Worm (Caenorhabditis elegans) whole organism, L4/young adult: Measurements from ENCODE around the gene fbxa-154.
"Not testable (repeated sequence)": the region's sequence is repeated elsewhere in the genome, so short reads cannot be mapped to it uniquely, and the experiment has no call there.

Experiments
- W03F9.2 ChIP-seq: fragments of 150-350 bp; optimal IDR thresholded peaks from 2 replicates; lab custom pipeline; 2014; ENCODE audit warnings: missing biosample characterization, missing genetic modification characterization
- dao-5 ChIP-seq: sonication (generic microtip); optimal IDR thresholded peaks from 2 replicates; lab custom pipeline; 2016; ENCODE audit warnings: missing genotype, missing genetic modification characterization, moderate library complexity, missing compliant biosample characterization
- him-1 ChIP-seq: sonication (generic microtip); optimal IDR thresholded peaks from 2 replicates; lab custom pipeline; 2016; ENCODE audit warnings: missing genotype, missing genetic modification reagents, missing genetic modification characterization, missing compliant biosample characterization

The fbxa-154 gene

DNA sequence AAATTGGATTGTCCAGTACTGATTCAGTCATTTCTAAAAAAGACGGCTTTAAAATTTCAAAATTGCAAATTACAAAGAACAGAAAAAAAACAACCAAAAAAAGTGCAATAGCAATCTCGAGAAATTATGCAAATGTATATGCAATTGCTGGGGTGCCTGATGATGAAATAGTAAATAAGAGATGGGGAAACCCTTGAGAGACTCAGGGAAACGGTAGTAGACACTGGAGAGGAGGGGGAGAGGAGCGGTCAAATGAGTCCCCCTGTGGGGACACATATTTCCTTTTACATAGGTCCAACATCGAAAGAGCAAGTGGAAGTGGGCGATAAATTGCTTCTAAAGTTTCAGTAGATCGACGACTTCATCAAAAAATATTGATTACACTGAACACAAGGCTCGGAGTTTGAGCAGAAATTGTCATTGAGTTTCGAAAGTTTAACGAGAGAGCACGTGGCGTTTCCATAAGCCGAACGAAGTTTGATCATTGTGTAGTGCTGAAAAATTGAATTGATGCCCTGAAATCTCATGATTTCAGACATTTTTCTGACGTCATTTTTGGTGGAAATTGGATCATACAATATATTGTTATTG is 5.5 kb upstream of the fbxa-154 start, which contains the start of the genes fbxa-153 and str-12:
Gene fbxa-153, minus strand, starts transcription at position 35 of the 591 bp plus-strand sequence.
Gene str-12, plus strand, starts transcription at position 541 of the 591 bp plus-strand sequence.
- TF ChIP-seq him-1 (tag; lab: Kevin White, UChicago) (no peak), dao-5 (tag; lab: Kevin White, UChicago) (no peak), W03F9.2 (tag; lab: Kevin White, UChicago) (no peak)

DNA sequence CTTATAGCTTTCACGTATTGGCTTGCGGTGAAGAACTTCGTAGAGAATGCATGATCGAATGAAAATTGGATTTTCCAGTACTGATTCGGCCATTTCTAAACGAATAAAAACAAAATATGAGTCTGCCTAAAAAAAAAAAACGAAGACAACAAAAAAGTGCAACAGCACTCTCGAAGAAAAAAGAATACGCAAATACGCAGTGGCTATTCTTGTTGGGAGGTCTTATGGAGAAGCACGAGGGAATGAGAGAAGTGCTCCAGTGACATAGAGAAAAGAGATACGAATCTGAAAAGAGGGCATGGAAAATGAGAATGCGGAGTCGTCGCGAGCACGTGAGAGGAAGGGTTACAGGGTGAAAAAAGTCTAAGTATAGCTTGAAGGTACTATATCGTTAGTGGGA is 2.7 kb downstream of the fbxa-154 start, which contains the start of gene fbxa-152:
Gene fbxa-152, minus strand, starts transcription at position 101 of the 400 bp plus-strand sequence.
- TF ChIP-seq him-1 (tag; lab: Kevin White, UChicago) (no peak), dao-5 (tag; lab: Kevin White, UChicago) (no peak)

DNA sequence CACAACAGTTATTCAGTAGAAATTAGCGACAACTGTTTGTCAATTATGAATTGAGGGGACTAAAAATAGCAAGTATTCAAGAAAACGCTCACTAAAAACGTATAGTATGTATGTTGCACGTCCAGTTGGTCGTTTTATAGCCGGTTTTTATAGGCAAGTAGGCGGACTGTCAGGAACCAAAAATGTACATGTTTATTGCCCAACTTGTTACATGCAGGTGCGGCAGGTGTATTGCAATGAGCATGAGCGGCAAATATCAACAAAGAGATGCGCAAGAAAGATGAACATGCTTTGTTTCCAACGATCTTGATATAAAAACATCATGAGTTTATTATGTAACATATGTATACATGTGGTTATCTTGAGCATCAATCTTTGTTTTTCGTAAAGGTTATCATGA is 5.2 kb downstream of the fbxa-154 start, which contains the start of gene B0391.14:
Gene B0391.14, minus strand, starts transcription at position 101 of the 400 bp plus-strand sequence.
- not testable (repeated sequence) for TF ChIP-seq dao-5, him-1, W03F9.2 (tag; lab: Kevin White, UChicago)

DNA sequence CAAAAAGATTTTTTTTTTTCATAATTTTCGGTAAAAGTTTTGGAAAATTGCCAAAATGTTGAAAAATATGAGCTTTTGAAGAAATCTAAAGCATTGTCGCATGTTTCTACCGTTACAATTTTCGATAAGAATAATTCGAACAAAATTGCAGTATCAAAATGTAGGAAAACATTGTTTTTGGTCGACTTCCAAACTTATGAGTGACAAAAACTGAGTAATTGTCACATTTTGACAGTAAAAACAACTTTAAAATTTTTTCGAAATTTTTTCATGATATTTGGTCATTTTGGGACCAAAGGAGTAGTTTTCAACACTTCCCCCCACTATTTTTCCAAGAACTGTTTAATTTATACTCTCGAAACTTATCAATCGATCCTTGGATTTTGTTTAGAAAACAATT is 10.4 kb downstream of the fbxa-154 start, which contains the start of gene fbxa-139:
Gene fbxa-139, minus strand, starts transcription at position 101 of the 400 bp plus-strand sequence.
- TF ChIP-seq him-1 (tag; lab: Kevin White, UChicago) (no peak), W03F9.2 (tag; lab: Kevin White, UChicago) (no peak), dao-5 (tag; lab: Kevin White, UChicago) (no peak)

DNA sequence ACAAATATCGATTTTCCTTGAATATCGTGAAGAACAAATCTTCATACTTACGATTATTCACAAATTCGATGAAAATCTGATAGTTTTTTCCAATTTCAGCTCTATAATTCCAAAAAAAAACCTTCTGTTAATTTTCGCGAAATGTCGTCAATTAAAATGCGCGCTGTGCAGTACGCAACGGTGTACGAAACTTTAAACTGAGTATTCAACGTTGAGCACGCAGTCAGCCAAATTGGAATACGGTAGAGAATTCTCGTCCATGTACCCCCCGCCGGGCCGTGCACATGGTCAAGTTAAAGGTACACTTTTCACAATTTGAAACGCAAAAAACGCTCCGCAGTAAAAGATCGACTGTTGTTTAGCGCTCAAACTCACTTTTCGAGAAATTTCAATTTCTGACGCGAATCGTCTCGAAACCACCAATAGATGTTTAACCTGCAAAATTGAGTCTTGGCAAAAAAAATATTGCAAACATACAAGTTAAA is 14.7 kb downstream of the fbxa-154 start, which contains the start of gene F28F8.7:
Gene F28F8.7, minus strand, starts transcription at position 435 of the 485 bp plus-strand sequence.
- peak; percentile 92 for TF ChIP-seq him-1 (tag; lab: Kevin White, UChicago)

DNA sequence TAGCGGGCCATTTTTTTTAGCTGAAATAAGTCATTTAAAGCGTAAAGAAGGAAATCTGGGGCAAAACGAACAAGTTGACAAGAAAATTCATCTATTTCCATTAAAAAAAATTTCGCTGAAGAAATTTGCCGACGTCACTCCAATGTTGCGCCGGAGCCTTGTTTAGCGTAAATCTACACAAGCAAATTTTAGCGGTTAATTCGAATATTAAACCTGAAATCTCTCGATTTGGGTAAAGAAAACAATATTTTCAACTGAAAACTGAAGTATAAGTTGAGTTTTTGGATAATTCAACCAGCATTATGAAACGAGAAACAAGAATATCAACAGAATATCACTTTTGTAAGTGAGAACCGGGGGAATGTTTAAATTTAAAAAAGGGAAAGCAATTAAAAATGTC is 26.6 kb downstream of the fbxa-154 start, which contains the start of gene F28F8.9:
Gene F28F8.9, minus strand, starts transcription at position 288 of the 400 bp plus-strand sequence.
- no peak for TF ChIP-seq W03F9.2 (tag; lab: Kevin White, UChicago)
- TF ChIP-seq dao-5 (tag; lab: Kevin White, UChicago), result no peak
- TF ChIP-seq him-1 (tag; lab: Kevin White, UChicago), result no peak

DNA sequence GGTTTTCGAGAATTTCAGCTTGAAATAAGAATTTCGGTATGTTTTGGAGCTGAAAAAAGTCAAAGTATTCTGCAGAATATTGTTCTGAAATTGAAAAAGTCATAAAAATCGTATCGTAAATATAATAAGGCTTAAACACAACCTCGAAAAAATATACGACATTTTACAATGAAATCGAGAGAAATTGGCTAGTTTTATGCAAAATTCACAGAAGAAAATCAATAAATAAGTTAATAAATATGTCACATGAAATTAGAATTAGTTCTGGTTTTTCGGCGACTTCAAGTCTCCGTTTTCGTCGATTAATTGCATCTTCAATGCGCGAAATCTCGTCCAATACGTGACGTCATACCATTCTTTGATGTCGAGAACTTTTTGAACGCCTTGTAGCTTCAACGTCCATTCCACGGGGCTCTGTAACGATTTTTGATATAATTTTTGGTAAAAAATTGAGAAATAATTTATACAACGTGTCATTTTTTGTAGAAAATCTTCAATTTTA is 27.5 kb downstream of the fbxa-154 start, which contains the start of gene atx-3:
Gene atx-3, minus strand, starts transcription at position 51 of the 502 bp plus-strand sequence.
- TF ChIP-seq dao-5 (tag; lab: Kevin White, UChicago) (no peak), W03F9.2 (tag; lab: Kevin White, UChicago) (no peak), him-1 (tag; lab: Kevin White, UChicago) (no peak)

DNA sequence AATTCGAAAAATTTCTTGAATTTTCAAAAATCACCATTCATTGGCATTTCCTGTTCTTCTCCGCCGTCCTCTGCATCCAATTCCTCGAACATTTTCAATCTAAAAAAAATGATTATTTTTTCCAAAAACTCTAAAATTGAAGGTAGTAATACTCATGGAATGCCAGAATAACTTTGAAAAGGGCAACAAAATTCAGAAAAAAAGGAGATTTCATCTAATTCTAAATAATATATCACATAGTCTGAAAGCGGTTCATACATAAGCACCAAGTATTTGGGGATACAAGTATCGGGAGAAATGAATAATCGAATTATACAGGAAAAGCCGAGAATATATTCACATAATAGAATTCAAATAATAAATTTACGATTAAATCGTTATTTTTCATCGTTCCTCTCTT is 29.6 kb downstream of the fbxa-154 start, which contains the start of gene mdt-28:
Gene mdt-28, minus strand, starts transcription at position 101 of the 400 bp plus-strand sequence.
- no peak for TF ChIP-seq W03F9.2 (tag; lab: Kevin White, UChicago)
- TF ChIP-seq dao-5 (tag; lab: Kevin White, UChicago), result no peak
- TF ChIP-seq him-1 (tag; lab: Kevin White, UChicago), result no peak

DNA sequence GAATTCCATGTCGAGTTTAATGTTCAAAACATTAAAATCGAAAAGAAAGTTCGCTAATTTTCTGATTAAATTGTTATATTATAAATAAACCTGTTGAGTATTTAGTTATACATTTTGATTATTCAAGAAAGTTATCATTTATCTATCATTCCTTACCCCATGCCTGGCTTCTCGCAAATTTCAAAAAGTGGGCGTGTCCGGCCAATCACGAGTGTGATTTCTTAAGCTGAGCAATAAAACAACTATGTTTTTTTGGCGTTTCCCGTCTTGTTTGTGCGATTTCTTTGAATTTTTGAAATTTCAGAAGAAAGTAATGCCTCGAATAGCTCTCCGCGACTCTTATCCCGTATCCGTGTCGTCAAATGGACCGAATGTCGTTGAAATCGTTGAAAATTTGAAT is 32.3 kb downstream of the fbxa-154 start, which contains the start of gene fbxa-94:
Gene fbxa-94, plus strand, starts transcription at position 301 of the 400 bp plus-strand sequence.
- TF ChIP-seq dao-5 (tag; lab: Kevin White, UChicago), result no peak
- TF ChIP-seq W03F9.2 (tag; lab: Kevin White, UChicago), result no peak
- no peak for TF ChIP-seq him-1 (tag; lab: Kevin White, UChicago)

DNA sequence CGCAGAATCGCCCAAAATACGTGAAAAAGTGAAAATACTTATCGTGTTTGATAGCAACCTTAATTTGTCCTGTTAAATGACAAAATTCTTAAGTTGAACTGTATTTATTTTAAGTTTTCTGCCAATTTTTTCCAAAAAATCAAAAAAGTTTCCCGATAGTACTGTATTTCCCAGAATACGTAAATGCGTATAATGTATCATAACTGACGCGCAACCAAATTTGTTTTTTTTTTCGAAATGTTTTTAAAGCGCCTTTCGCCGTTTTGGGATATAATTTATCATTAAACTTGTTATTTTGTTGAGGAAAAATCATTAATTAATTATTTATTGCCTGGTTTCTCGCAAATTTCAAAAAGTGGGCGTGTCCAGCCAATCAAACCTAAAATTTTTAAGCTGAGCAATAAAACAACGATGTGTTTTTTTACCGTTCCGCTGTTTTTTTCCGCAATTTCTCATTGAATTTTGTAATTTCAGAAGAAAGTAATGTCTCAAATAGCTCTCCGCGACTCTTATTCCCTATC is 33.9 kb downstream of the fbxa-154 start, which contains the start of gene fbxa-95:
Gene fbxa-95, plus strand, starts transcription at position 471 of the 521 bp plus-strand sequence.
- TF ChIP-seq W03F9.2 (tag; lab: Kevin White, UChicago), result no peak
- no peak for TF ChIP-seq dao-5 (tag; lab: Kevin White, UChicago)
- TF ChIP-seq him-1 (tag; lab: Kevin White, UChicago), result no peak

DNA sequence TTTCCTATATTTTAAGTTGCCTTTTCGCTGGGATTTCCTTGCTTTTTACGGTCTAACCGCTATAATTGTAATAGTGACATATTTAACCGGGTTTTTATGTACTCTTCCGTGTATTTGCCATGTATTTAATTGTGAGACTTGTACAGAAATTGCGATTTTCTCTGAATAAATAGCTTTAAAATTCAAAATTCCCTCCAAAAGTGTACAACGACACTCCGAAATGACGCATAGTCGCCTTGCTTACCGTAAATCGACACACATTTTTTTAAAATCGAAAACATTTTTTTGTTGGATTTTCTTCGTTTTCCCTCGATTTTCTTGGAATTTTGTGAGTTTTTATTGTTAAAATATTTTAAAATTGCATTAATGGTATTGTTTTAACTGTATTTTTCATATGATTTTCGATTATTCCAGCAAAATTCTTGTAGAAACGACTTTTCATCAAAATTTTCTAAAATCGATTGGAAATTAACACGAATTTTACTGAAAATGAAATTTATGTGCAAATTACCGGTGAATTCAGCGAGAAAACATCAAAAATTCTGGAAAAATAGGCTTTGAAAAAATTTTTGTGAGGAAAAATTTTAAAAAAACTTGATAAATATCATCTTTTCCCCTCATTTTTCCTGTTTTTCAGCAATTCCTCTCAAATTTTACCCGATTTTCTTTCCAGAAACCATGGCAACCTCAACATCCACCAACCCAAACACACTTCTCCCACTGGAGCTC is 35.1 kb downstream of the fbxa-154 start, which contains the start of gene lsm-5:
Gene lsm-5, plus strand, starts transcription at position 679 of the 729 bp plus-strand sequence.
- TF ChIP-seq him-1 (tag; lab: Kevin White, UChicago), result no peak
- TF ChIP-seq dao-5 (tag; lab: Kevin White, UChicago), result no peak
- no peak for TF ChIP-seq W03F9.2 (tag; lab: Kevin White, UChicago)

DNA sequence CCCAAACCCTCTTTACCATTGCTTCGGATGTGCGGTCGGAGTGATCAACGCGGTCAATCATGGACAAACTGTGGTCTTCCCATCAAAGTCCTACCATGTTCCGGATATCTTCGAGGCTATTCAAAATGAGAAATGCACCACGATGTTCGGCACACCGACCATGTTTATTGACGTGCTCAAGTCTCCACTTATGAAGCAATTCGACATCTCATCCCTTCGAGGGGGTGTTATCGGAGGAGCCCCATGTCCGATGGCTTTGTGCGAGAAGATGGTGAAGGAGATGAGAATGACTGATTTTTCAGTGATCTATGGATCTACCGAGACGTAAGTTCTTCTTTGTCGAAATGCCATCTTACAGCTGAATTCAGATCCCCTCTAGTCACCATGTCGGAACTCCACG is 36.6 kb downstream of the fbxa-154 start:
- TF ChIP-seq him-1 (tag; lab: Kevin White, UChicago), result no peak
- no peak for TF ChIP-seq W03F9.2 (tag; lab: Kevin White, UChicago)
- TF ChIP-seq dao-5 (tag; lab: Kevin White, UChicago), result no peak
